Fruit fly (Drosophila melanogaster): ENCODE results near the gene Smox.

The Smox gene

DNA sequence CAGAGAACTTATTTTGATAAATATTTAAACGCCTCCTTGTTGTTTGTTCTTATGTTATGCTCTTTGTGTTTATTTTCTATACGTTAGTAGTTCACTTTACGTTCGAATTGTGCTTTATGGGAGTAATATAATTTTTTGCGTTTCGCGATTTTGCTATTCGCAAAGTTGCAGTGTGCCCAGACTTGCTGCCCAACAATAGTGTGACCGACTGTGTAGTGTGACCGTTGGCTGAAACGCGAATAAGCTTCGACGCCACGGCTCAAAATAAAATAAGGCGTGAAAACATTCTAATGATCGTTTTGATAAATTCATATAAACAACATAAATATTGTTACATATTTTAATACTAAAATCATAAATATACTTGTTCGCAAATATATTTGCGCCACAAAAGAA lies at the start of gene Smox:
TSS of gene Smox (minus strand) at position 213 of the 396 bp plus-strand sequence.
- TF ChIP-seq Hr4 (GFP tag; optimal IDR thresholded peaks at IDR 0.05) = no peak
- no peak for TF ChIP-seq Lpt (GFP tag; optimal IDR thresholded peaks at IDR 0.05)
- TF ChIP-seq achi (GFP tag; optimal IDR thresholded peaks at IDR 0.05) = no peak
- no peak for TF ChIP-seq Blimp-1 (GFP tag; optimal IDR thresholded peaks at IDR 0.05)
- no peak for TF ChIP-seq Hr39 (GFP tag; optimal IDR thresholded peaks at IDR 0.05)
- TF ChIP-seq CG8119 (GFP tag; IDR thresholded peaks at IDR 0.05) = no peak
- TF ChIP-seq CG8319 (GFP tag; optimal IDR thresholded peaks at IDR 0.05) = no peak
- TF ChIP-seq pdm3 (GFP tag; optimal IDR thresholded peaks at IDR 0.05) = no peak
- TF ChIP-seq Sox14 (GFP tag; optimal IDR thresholded peaks at IDR 0.05) = peak; percentile 18
- no peak for TF ChIP-seq Eip93F (GFP tag; optimal IDR thresholded peaks at IDR 0.05)
- TF ChIP-seq CG6792 (GFP tag; optimal IDR thresholded peaks at IDR 0.05) = no peak
- TF ChIP-seq CG10631 (GFP tag; optimal IDR thresholded peaks at IDR 0.05) = no peak
- TF ChIP-seq Eip78C (GFP tag) = peak; percentile 50
- no peak for TF ChIP-seq eg (GFP tag; IDR thresholded peaks at IDR 0.05)
- no peak for TF ChIP-seq Met (GFP tag; optimal IDR thresholded peaks at IDR 0.05)
- TF ChIP-seq CG8632 (GFP tag; optimal IDR thresholded peaks at IDR 0.05) = no peak
- no peak for TF ChIP-seq CG11294 (GFP tag; IDR thresholded peaks at IDR 0.05)

- TF ChIP-seq net (GFP tag; optimal IDR thresholded peaks at IDR 0.05) (no peak), CG32006 (GFP tag; optimal IDR thresholded peaks at IDR 0.05) (no peak), dsx (GFP tag; optimal IDR thresholded peaks at IDR 0.05; ENCODE audit: poor library complexity, severe bottlenecking) (no peak), Gug (GFP tag; IDR thresholded peaks at IDR 0.05) (no peak), svp (GFP tag) (peak; percentile 41), CG8632 (GFP tag; optimal IDR thresholded peaks at IDR 0.05) (no peak), salr (GFP tag; optimal IDR thresholded peaks at IDR 0.05) (no peak)
These were observed 37.8 kb upstream of the Smox start for dm6 chrX:8179858-8180257.

DNA sequence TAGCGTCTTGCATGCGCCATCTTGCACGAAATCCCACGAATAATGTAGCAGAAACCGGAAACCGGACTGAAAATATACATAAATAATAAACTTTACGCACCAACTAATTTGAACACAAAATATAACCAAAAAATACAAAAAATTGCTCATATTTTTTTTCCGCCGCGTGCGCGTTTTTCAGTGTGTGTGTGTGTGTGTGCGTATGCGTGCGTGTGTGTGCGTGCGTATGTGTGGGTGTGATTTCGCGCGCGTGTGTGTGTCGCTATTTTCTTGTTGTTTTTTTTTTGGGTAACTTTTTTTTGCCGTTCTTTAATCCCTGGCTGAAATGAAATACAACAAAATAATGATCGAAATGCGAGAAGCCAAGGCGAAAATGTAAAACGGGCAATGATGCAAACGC lies 36.9 kb upstream of the Smox start:
- TF ChIP-seq pdm3 (GFP tag; optimal IDR thresholded peaks at IDR 0.05) (no peak), dac (GFP tag; optimal IDR thresholded peaks at IDR 0.05) (no peak), CG6792 (GFP tag; optimal IDR thresholded peaks at IDR 0.05) (no peak), salr (GFP tag; optimal IDR thresholded peaks at IDR 0.05) (no peak), CG10669 (GFP tag; optimal IDR thresholded peaks at IDR 0.05) (no peak), Hr38 (GFP tag; optimal IDR thresholded peaks at IDR 0.05) (no peak), Lpt (GFP tag; optimal IDR thresholded peaks at IDR 0.05) (no peak)

- TF ChIP-seq CG6276 (GFP tag; optimal IDR thresholded peaks at IDR 0.05) = no peak
- TF ChIP-seq fkh (GFP tag; optimal IDR thresholded peaks at IDR 0.05) = no peak
- TF ChIP-seq CG31627 (GFP tag; optimal IDR thresholded peaks at IDR 0.05) = no peak
- TF ChIP-seq Lpt (GFP tag; optimal IDR thresholded peaks at IDR 0.05) = no peak
- no peak for TF ChIP-seq CG10669 (GFP tag; optimal IDR thresholded peaks at IDR 0.05)
- TF ChIP-seq dac (GFP tag; optimal IDR thresholded peaks at IDR 0.05) = no peak
- TF ChIP-seq pdm3 (GFP tag; optimal IDR thresholded peaks at IDR 0.05) = no peak
- TF ChIP-seq Met (GFP tag; optimal IDR thresholded peaks at IDR 0.05) = no peak
- TF ChIP-seq Eip75B (GFP tag; optimal IDR thresholded peaks at IDR 0.05) = no peak
- TF ChIP-seq CG7368 (GFP tag; optimal IDR thresholded peaks at IDR 0.05) = no peak
- TF ChIP-seq CG11902 (GFP tag; optimal IDR thresholded peaks at IDR 0.05) = no peak
- TF ChIP-seq spab (GFP tag; optimal IDR thresholded peaks at IDR 0.05) = no peak
- peak; percentile 42 for TF ChIP-seq CG32006 (GFP tag; optimal IDR thresholded peaks at IDR 0.05)
- no peak for TF ChIP-seq Ets21C (GFP tag; optimal IDR thresholded peaks at IDR 0.05)
- TF ChIP-seq CG16779 (tag; optimal IDR thresholded peaks at IDR 0.05) = no peak
- no peak for TF ChIP-seq acj6 (GFP tag; optimal IDR thresholded peaks at IDR 0.05)
- TF ChIP-seq fd59A (GFP tag; optimal IDR thresholded peaks at IDR 0.05) = no peak
- no peak for TF ChIP-seq Hr4 (GFP tag; optimal IDR thresholded peaks at IDR 0.05)
- no peak for TF ChIP-seq OdsH (GFP tag; optimal IDR thresholded peaks at IDR 0.05)
- TF ChIP-seq CG8319 (GFP tag; optimal IDR thresholded peaks at IDR 0.05) = no peak
- TF ChIP-seq svp (GFP tag) = peak; percentile 70
- TF ChIP-seq CG9139 (GFP tag; optimal IDR thresholded peaks at IDR 0.05) = no peak
- no peak for TF ChIP-seq CG6808 (GFP tag; optimal IDR thresholded peaks at IDR 0.05)
- no peak for TF ChIP-seq Hr39 (GFP tag; optimal IDR thresholded peaks at IDR 0.05)
- TF ChIP-seq cyc (GFP tag; optimal IDR thresholded peaks at IDR 0.05) = no peak
- TF ChIP-seq ss (GFP tag; optimal IDR thresholded peaks at IDR 0.05) = peak in 1 of 2 experiments; percentile 48
- no peak for TF ChIP-seq esn (GFP tag; optimal IDR thresholded peaks at IDR 0.05)
- TF ChIP-seq fd85E (GFP tag; optimal IDR thresholded peaks at IDR 0.05) = no peak
- TF ChIP-seq Eip93F (GFP tag; optimal IDR thresholded peaks at IDR 0.05) = no peak
- TF ChIP-seq achi (GFP tag; optimal IDR thresholded peaks at IDR 0.05) = no peak
These were observed 36.3 kb upstream of the Smox start, which contains the start of gene sdt for dm6 chrX:8178165-8178955. sdt (plus strand) TSS chrX:8178549.

All from whole organism, prepupa.